Worm (Caenorhabditis elegans) whole organism, young adult: ENCODE data around the gene cnnm-3.

Experiments
- D2030.7 ChIP-seq: fragments of 200-800 bp; sonication (Bioruptor generic); IDR thresholded peaks from 2 replicates; pipeline ENCODE4 v1.3.6; 2022; ENCODE audit warnings: missing genetic modification reagents, missing genetic modification characterization, missing compliant biosample characterization
- F33H1.4 ChIP-seq: fragments of 200-800 bp; sonication (Bioruptor generic); IDR thresholded peaks from 2 replicates; pipeline ENCODE4 v1.3.6; 2022; ENCODE audit warnings: missing genetic modification reagents, missing genetic modification characterization, missing compliant biosample characterization
- F52B5.7 ChIP-seq: sonication (generic microtip); optimal IDR thresholded peaks from 2 replicates; lab custom pipeline; 2016; ENCODE audit warnings: mild to moderate bottlenecking, missing genetic modification characterization, missing compliant biosample characterization
- F57A8.1 ChIP-seq: fragments of 200-800 bp; sonication (Bioruptor generic); optimal IDR thresholded peaks from 2 replicates; lab custom pipeline; 2018; ENCODE audit warnings: mild to moderate bottlenecking, missing genetic modification characterization, moderate library complexity, missing compliant biosample characterization
- Y67H2A.10 ChIP-seq: fragments of 200-800 bp; sonication (Bioruptor generic); conservative IDR thresholded peaks from 2 replicates; pipeline ENCODE4 v1.3.6; 2022; ENCODE audit warnings: missing genetic modification reagents, missing genetic modification characterization, missing compliant biosample characterization
- Y79H2A.3 ChIP-seq: fragments of 200-800 bp; sonication (Bioruptor generic); conservative IDR thresholded peaks from 2 replicates; pipeline ENCODE4 v1.3.6; 2022; ENCODE audit warnings: missing genetic modification reagents, missing genetic modification characterization, missing compliant biosample characterization
- Y95B8A.8 ChIP-seq: fragments of 200-800 bp; sonication (Bioruptor generic); IDR thresholded peaks from 2 replicates; pipeline ENCODE4 v1.3.6; 2022; ENCODE audit warnings: missing genetic modification reagents, missing genetic modification characterization, missing compliant biosample characterization
- ZK185.1 ChIP-seq: sonication (generic microtip); optimal IDR thresholded peaks from 2 replicates; lab custom pipeline; 2016; ENCODE audit warnings: mild to moderate bottlenecking, missing genetic modification characterization, missing compliant biosample characterization; ENCODE audit not compliant: poor library complexity, severe bottlenecking
- akir-1 ChIP-seq: fragments of 200-800 bp; sonication (Bioruptor generic); optimal IDR thresholded peaks from 2 replicates; lab custom pipeline; 2018; ENCODE audit warnings: mild to moderate bottlenecking, missing genetic modification characterization, moderate library complexity, missing compliant biosample characterization
- attf-6 ChIP-seq: fragments of 200-800 bp; sonication (Bioruptor generic); IDR thresholded peaks from 2 replicates; pipeline ENCODE4 v1.3.6; 2022; ENCODE audit warnings: missing genetic modification reagents, missing genetic modification characterization, missing compliant biosample characterization
- bed-1 ChIP-seq: fragments of 200-800 bp; sonication (Bioruptor generic); IDR thresholded peaks from 2 replicates; pipeline ENCODE4 v1.3.6; 2022; ENCODE audit warnings: missing genetic modification reagents, missing genetic modification characterization, missing compliant biosample characterization
- ccch-3 ChIP-seq: fragments of 200-800 bp; sonication (Bioruptor generic); optimal IDR thresholded peaks from 2 replicates; lab custom pipeline; 2018; ENCODE audit warnings: mild to moderate bottlenecking, missing genetic modification characterization, missing compliant biosample characterization
- ceh-58 ChIP-seq: fragments of 200-800 bp; sonication (Bioruptor generic); IDR thresholded peaks from 2 replicates; pipeline ENCODE4 v1.3.6; 2022; ENCODE audit warnings: missing genetic modification characterization, missing compliant biosample characterization
- ceh-79 ChIP-seq: sonication (generic microtip); optimal IDR thresholded peaks from 2 replicates; lab custom pipeline; 2017; ENCODE audit warnings: mild to moderate bottlenecking, missing genetic modification characterization, missing compliant biosample characterization
- ceh-91 ChIP-seq: fragments of 200-800 bp; sonication (Bioruptor generic); IDR thresholded peaks from 2 replicates; pipeline ENCODE4 v1.3.6; 2022; ENCODE audit warnings: missing genetic modification reagents, missing genetic modification characterization, missing compliant biosample characterization
- dpff-1 ChIP-seq: sonication (generic microtip); optimal IDR thresholded peaks from 2 replicates; lab custom pipeline; 2017; ENCODE audit warnings: mild to moderate bottlenecking, missing genetic modification characterization, missing compliant biosample characterization
- dpl-1 ChIP-seq: fragments of 150-350 bp; optimal IDR thresholded peaks from 2 replicates; lab custom pipeline; 2014; ENCODE audit warnings: missing biosample characterization, missing genetic modification reagents, missing genetic modification characterization
- egl-18 ChIP-seq: fragments of 200-800 bp; sonication (Bioruptor generic); IDR thresholded peaks from 2 replicates; pipeline ENCODE4 v1.3.6; 2022; ENCODE audit warnings: missing genetic modification reagents, missing genetic modification characterization, missing compliant biosample characterization
- hlh-12 ChIP-seq: sonication (generic microtip); optimal IDR thresholded peaks from 2 replicates; lab custom pipeline; 2016; ENCODE audit warnings: missing genetic modification characterization, missing compliant biosample characterization
- hlh-26 ChIP-seq: fragments of 200-800 bp; sonication (Bioruptor generic); conservative IDR thresholded peaks from 2 replicates; pipeline ENCODE4 v1.3.6; 2022; ENCODE audit warnings: missing genetic modification reagents, missing genetic modification characterization, missing compliant biosample characterization
- hmg-1.2 ChIP-seq: fragments of 200-800 bp; sonication (Bioruptor generic); IDR thresholded peaks from 2 replicates; pipeline ENCODE4 v1.3.6; 2022; ENCODE audit warnings: missing genetic modification reagents, missing genetic modification characterization, missing compliant biosample characterization
- let-526 ChIP-seq: fragments of 200-800 bp; sonication (Bioruptor generic); IDR thresholded peaks from 2 replicates; pipeline ENCODE4 v1.3.6; 2022; ENCODE audit warnings: missing genetic modification reagents, missing genetic modification characterization, missing compliant biosample characterization
- lin-26 ChIP-seq: fragments of 200-800 bp; sonication (Bioruptor generic); IDR thresholded peaks from 2 replicates; pipeline ENCODE4 v1.3.6; 2022; ENCODE audit warnings: missing genetic modification reagents, missing genetic modification characterization, missing compliant biosample characterization
- lin-35 ChIP-seq, 3 experiments: fragments of 150-350 bp in 2 of 3; sonication (generic microtip) in 1 of 3; optimal IDR thresholded peaks; 2 replicates each; lab custom pipeline; 2014 to 2018; ENCODE audit warnings: missing biosample characterization in 3 of 3, missing genetic modification characterization in 3 of 3, missing genetic modification reagents in 3 of 3
- lin-54 ChIP-seq: fragments of 200-800 bp; sonication (Bioruptor generic); optimal IDR thresholded peaks from 2 replicates; lab custom pipeline; 2018; ENCODE audit warnings: mild to moderate bottlenecking, missing genetic modification characterization, missing compliant biosample characterization
- lir-1 ChIP-seq: fragments of 200-800 bp; sonication (Bioruptor generic); conservative IDR thresholded peaks from 2 replicates; pipeline ENCODE4 v1.3.6; 2022; ENCODE audit warnings: missing genetic modification reagents, missing genetic modification characterization, missing compliant biosample characterization
- madf-8 ChIP-seq: fragments of 200-800 bp; sonication (Bioruptor generic); conservative IDR thresholded peaks from 2 replicates; pipeline ENCODE4 v1.3.6; 2022; ENCODE audit warnings: missing genetic modification reagents, missing genetic modification characterization, missing compliant biosample characterization
- mxl-1 ChIP-seq: sonication (generic microtip); optimal IDR thresholded peaks from 2 replicates; lab custom pipeline; 2016; ENCODE audit warnings: missing genetic modification characterization, missing compliant biosample characterization
- nhr-179 ChIP-seq: sonication (generic microtip); optimal IDR thresholded peaks from 2 replicates; lab custom pipeline; 2016; ENCODE audit warnings: mild to moderate bottlenecking, missing genetic modification characterization, missing compliant biosample characterization
- pbrm-1 ChIP-seq: fragments of 200-800 bp; sonication (Bioruptor generic); IDR thresholded peaks from 2 replicates; pipeline ENCODE4 v1.3.6; 2022; ENCODE audit warnings: missing genetic modification reagents, missing genetic modification characterization, missing compliant biosample characterization
- repo-1 ChIP-seq: sonication (generic microtip); optimal IDR thresholded peaks from 2 replicates; lab custom pipeline; 2017; ENCODE audit warnings: mild to moderate bottlenecking, missing genetic modification characterization, missing compliant biosample characterization
- sdz-38 ChIP-seq: sonication (generic microtip); optimal IDR thresholded peaks from 2 replicates; lab custom pipeline; 2016; ENCODE audit warnings: missing genotype, missing genetic modification characterization, missing compliant biosample characterization
- snpc-1.1 ChIP-seq: sonication (generic microtip); optimal IDR thresholded peaks from 2 replicates; lab custom pipeline; 2017; ENCODE audit warnings: missing genetic modification characterization, mild to moderate bottlenecking, missing compliant biosample characterization, antibody characterized with exemption, moderate library complexity, missing genotype, missing genetic modification reagents; ENCODE audit not compliant: insufficient read depth
- snpc-1.3 ChIP-seq: sonication (generic microtip); optimal IDR thresholded peaks from 2 replicates; lab custom pipeline; 2017; ENCODE audit warnings: missing genetic modification characterization, mild to moderate bottlenecking, missing compliant biosample characterization, antibody characterized with exemption, moderate library complexity, missing genotype, missing genetic modification reagents; ENCODE audit not compliant: insufficient read depth
- snpc-4 ChIP-seq, 5 experiments: fragments of 150-350 bp in 1 of 5; sonication (generic microtip) in 4 of 5; optimal IDR thresholded peaks; 2 replicates each; lab custom pipeline; 2014 to 2018; ENCODE audit warnings: missing genetic modification characterization in 5 of 5, missing biosample characterization in 3 of 5, antibody characterized with exemption in 2 of 5, mild to moderate bottlenecking in 2 of 5, missing compliant biosample characterization in 2 of 5, missing genotype in 2 of 5, moderate library complexity in 2 of 5, missing genetic modification reagents in 1 of 5
- somi-1 ChIP-seq: fragments of 200-800 bp; sonication (Bioruptor generic); optimal IDR thresholded peaks from 2 replicates; lab custom pipeline; 2018; ENCODE audit warnings: mild to moderate bottlenecking, missing genetic modification characterization, missing compliant biosample characterization
- tbp1 ChIP-seq: fragments of 200-800 bp; sonication (Bioruptor generic); optimal IDR thresholded peaks from 2 replicates; lab custom pipeline; 2018; ENCODE audit warnings: mild to moderate bottlenecking, missing genetic modification characterization, missing compliant biosample characterization
- tbx-9 ChIP-seq: sonication (generic microtip); optimal IDR thresholded peaks from 2 replicates; lab custom pipeline; 2016; ENCODE audit warnings: borderline replicate concordance, missing genetic modification characterization, inconsistent platforms, missing compliant biosample characterization
- tlf-1 ChIP-seq: fragments of 200-800 bp; sonication (Bioruptor generic); optimal IDR thresholded peaks from 2 replicates; lab custom pipeline; 2018; ENCODE audit warnings: mild to moderate bottlenecking, missing genetic modification characterization, missing compliant biosample characterization
- unc-130 ChIP-seq: sonication (generic microtip); optimal IDR thresholded peaks from 2 replicates; lab custom pipeline; 2016; ENCODE audit warnings: missing genetic modification reagents, missing genetic modification characterization, missing compliant biosample characterization
- xnd-1 ChIP-seq: sonication (generic microtip); optimal IDR thresholded peaks from 2 replicates; lab custom pipeline; 2016; ENCODE audit warnings: missing genotype, missing genetic modification reagents, missing genetic modification characterization, missing compliant biosample characterization
- zfh-2 ChIP-seq: fragments of 200-800 bp; sonication (Bioruptor generic); conservative IDR thresholded peaks from 2 replicates; pipeline ENCODE4 v1.3.6; 2022; ENCODE audit warnings: missing genetic modification reagents, missing genetic modification characterization, missing compliant biosample characterization
- zim-3 ChIP-seq: sonication (generic microtip); optimal IDR thresholded peaks from 2 replicates; lab custom pipeline; 2017; ENCODE audit warnings: mild to moderate bottlenecking, missing genetic modification characterization, moderate library complexity, missing compliant biosample characterization
- ztf-25 ChIP-seq: fragments of 200-800 bp; sonication (Bioruptor generic); IDR thresholded peaks from 2 replicates; pipeline ENCODE4 v1.3.6; 2022; ENCODE audit warnings: missing genetic modification reagents, missing genetic modification characterization, missing compliant biosample characterization
- ztf-28 ChIP-seq: fragments of 200-800 bp; sonication (Bioruptor generic); IDR thresholded peaks from 2 replicates; pipeline ENCODE4 v1.3.6; 2022; ENCODE audit warnings: missing genetic modification reagents, missing genetic modification characterization, missing compliant biosample characterization
- ztf-3 ChIP-seq: fragments of 200-800 bp; sonication (Bioruptor generic); optimal IDR thresholded peaks from 2 replicates; lab custom pipeline; 2018; ENCODE audit warnings: mild to moderate bottlenecking, missing genetic modification characterization, missing compliant biosample characterization
- ztf-6 ChIP-seq: fragments of 200-800 bp; sonication (Bioruptor generic); IDR thresholded peaks from 2 replicates; pipeline ENCODE4 v1.3.6; 2022; ENCODE audit warnings: missing genetic modification reagents, missing genetic modification characterization, missing compliant biosample characterization

cnnm-3 gene

ce11 chrX:3035972-3036379 is 9.7 kb downstream of the cnnm-3 start (continued):
- peak; percentile 98 for TF ChIP-seq lin-26
- TF ChIP-seq F52B5.7 (tag; lab: Kevin White, UChicago) = peak; percentile 98
- peak; percentile 93 for TF ChIP-seq somi-1 (GFP tag; lab: Kevin White, UChicago)
- no peak for TF ChIP-seq zfh-2 (GFP tag; lab: Robert Waterston, UW)
- peak; percentile 97 for TF ChIP-seq ztf-28 (GFP tag; lab: Robert Waterston, UW)
- TF ChIP-seq F57A8.1 = peak; percentile 94
- peak; percentile 32 for TF ChIP-seq F33H1.4 (GFP tag; lab: Robert Waterston, UW)
- peak; percentile 98 for TF ChIP-seq ceh-79 (tag; lab: Kevin White, UChicago)
- peak; percentile 96 for TF ChIP-seq zim-3 (tag; lab: Kevin White, UChicago)
- peak; percentile 79 for TF ChIP-seq tlf-1 (GFP tag; lab: Kevin White, UChicago)
- TF ChIP-seq let-526 (GFP tag; lab: Robert Waterston, UW) = peak; percentile 95
- peak; percentile 83 for TF ChIP-seq Y79H2A.3 (GFP tag; lab: Robert Waterston, UW)
- peak; percentile 97 for TF ChIP-seq mxl-1
- peak; percentile 84 for TF ChIP-seq snpc-1.1 (tag; lab: Kevin White, UChicago)
- TF ChIP-seq dpff-1 (tag; lab: Kevin White, UChicago) = peak; percentile 77
- TF ChIP-seq hlh-26 (GFP tag; lab: Robert Waterston, UW) = no peak
- peak; percentile 89 for TF ChIP-seq Y95B8A.8
- TF ChIP-seq snpc-1.3 (tag; lab: Kevin White, UChicago) = peak; percentile 95
- TF ChIP-seq ceh-58 (GFP tag; lab: Robert Waterston, UW) = peak; percentile 89; the same call in 1 of the 2 replicates
- peak; percentile 99 for TF ChIP-seq ztf-25 (GFP tag; lab: Robert Waterston, UW)
- TF ChIP-seq Y67H2A.10 (GFP tag; lab: Robert Waterston, UW) = peak; percentile 83
- TF ChIP-seq snpc-4 (GFP tag; optimal IDR thresholded peaks at IDR 0.05; lab: Kevin White, UChicago) = peak; percentile 84
- TF ChIP-seq snpc-4 (tag; optimal IDR thresholded peaks at IDR 0.05; lab: Kevin White, UChicago) = peak in 3 of 4 experiments; percentile 86 to 90 (median 90)
- TF ChIP-seq ceh-91 (GFP tag; lab: Robert Waterston, UW) = peak; percentile 59
- peak; percentile 89 for TF ChIP-seq attf-6 (GFP tag; lab: Robert Waterston, UW)
- peak; percentile 81 for TF ChIP-seq ccch-3
- TF ChIP-seq unc-130 (GFP tag; lab: Kevin White, UChicago) = peak; percentile 56
- TF ChIP-seq lin-54 (GFP tag; lab: Kevin White, UChicago) = peak; percentile 84
- TF ChIP-seq xnd-1 (tag; lab: Kevin White, UChicago) = no peak
- TF ChIP-seq hlh-12 (tag; lab: Kevin White, UChicago) = peak; percentile 88
- TF ChIP-seq tbp1 = peak; percentile 100
- peak; percentile 87 for TF ChIP-seq tbx-9 (tag; lab: Kevin White, UChicago)
- peak; percentile 98 for TF ChIP-seq hmg-1.2
- TF ChIP-seq lin-35 (GFP tag; optimal IDR thresholded peaks at IDR 0.05; lab: Kevin White, UChicago) = peak; percentile 11 to 87 (median 72)
- peak; percentile 93 for TF ChIP-seq egl-18 (GFP tag; lab: Robert Waterston, UW)
- TF ChIP-seq D2030.7 (GFP tag; lab: Robert Waterston, UW) = peak; percentile 94
- TF ChIP-seq nhr-179 (tag; lab: Kevin White, UChicago) = peak; percentile 82
- TF ChIP-seq sdz-38 (tag; lab: Kevin White, UChicago) = peak; percentile 70
- peak; percentile 88 for TF ChIP-seq akir-1 (GFP tag; lab: Kevin White, UChicago)
- peak; percentile 44 for TF ChIP-seq dpl-1 (GFP tag; lab: Kevin White, UChicago)
- TF ChIP-seq ztf-6 (GFP tag; lab: Robert Waterston, UW) = peak; percentile 97
- 0 out of 2 replicates have a peak, but pooled peaks have one; percentile 22 for TF ChIP-seq madf-8 (GFP tag; lab: Robert Waterston, UW)
- peak; percentile 97 for TF ChIP-seq repo-1 (tag; lab: Kevin White, UChicago)
- peak; percentile 98 for TF ChIP-seq ZK185.1 (tag; lab: Kevin White, UChicago)
- TF ChIP-seq pbrm-1 (GFP tag; lab: Robert Waterston, UW) = peak; percentile 96
- TF ChIP-seq bed-1 (GFP tag; lab: Robert Waterston, UW) = peak; percentile 87; the same call in 1 of the 2 replicates
- peak; percentile 90 for TF ChIP-seq lir-1
- peak; percentile 71 for TF ChIP-seq ztf-3
